Fruit fly (Drosophila melanogaster) whole organism, embryonic: Measurements from ENCODE around the gene CG15880.

Experiments
- Antp ChIP-seq: fragments of 200-800 bp; sonication (Bioruptor generic); optimal IDR thresholded peaks from 3 replicates; lab custom pipeline; 2016; ENCODE audit warnings: missing biosample characterization, missing genetic modification characterization
- CG10209 ChIP-seq: fragments of 200-800 bp; sonication (Bioruptor generic); optimal IDR thresholded peaks from 3 replicates; lab custom pipeline; 2017; ENCODE audit warnings: missing biosample characterization, mild to moderate bottlenecking, missing genetic modification characterization, missing genetic modification reagents
- CG12219 ChIP-seq: fragments of 200-800 bp; sonication (Bioruptor generic); optimal IDR thresholded peaks from 3 replicates; lab custom pipeline; 2018; ENCODE audit warnings: missing biosample characterization, mild to moderate bottlenecking, missing genetic modification characterization
- CG15011 ChIP-seq: fragments of 200-800 bp; sonication (Bioruptor generic); optimal IDR thresholded peaks from 3 replicates; lab custom pipeline; 2018; ENCODE audit warnings: missing biosample characterization, mild to moderate bottlenecking, missing genetic modification characterization
- CG42726 ChIP-seq: fragments of 200-800 bp; sonication (Bioruptor generic); IDR thresholded peaks from 2 replicates; pipeline ENCODE4 v1.3.6; 2022; ENCODE audit warnings: missing biosample characterization, missing genetic modification characterization; ENCODE audit not compliant: partially characterized antibody
- CG4820 ChIP-seq: fragments of 200-800 bp; sonication (Bioruptor generic); optimal IDR thresholded peaks from 3 replicates; lab custom pipeline; 2016; ENCODE audit warnings: missing biosample characterization, missing genetic modification characterization
- CG6813 ChIP-seq: fragments of 200-800 bp; sonication (Bioruptor generic); optimal IDR thresholded peaks from 2 replicates; lab custom pipeline; 2017; ENCODE audit warnings: missing biosample characterization, missing genetic modification characterization, mild to moderate bottlenecking, moderate library complexity, missing genetic modification reagents
- CG7556 ChIP-seq: fragments of 200-800 bp; sonication (Bioruptor generic); optimal IDR thresholded peaks from 2 replicates; lab custom pipeline; 2017; ENCODE audit warnings: missing biosample characterization, mild to moderate bottlenecking, missing genetic modification characterization
- CG9437 ChIP-seq: fragments of 200-800 bp; sonication (Bioruptor generic); optimal IDR thresholded peaks from 2 replicates; lab custom pipeline; 2018; ENCODE audit warnings: missing biosample characterization, mild to moderate bottlenecking, missing genetic modification characterization
- Chrac-16 ChIP-seq: fragments of 200-800 bp; sonication (Bioruptor generic); optimal IDR thresholded peaks from 3 replicates; lab custom pipeline; 2016; ENCODE audit warnings: missing biosample characterization, missing genetic modification characterization
- Dbx ChIP-seq: fragments of 200-800 bp; sonication (Bioruptor generic); IDR thresholded peaks from 3 replicates; pipeline ENCODE4 v1.3.6; 2022; ENCODE audit warnings: missing biosample characterization, missing genetic modification characterization
- Fer2 ChIP-seq: fragments of 200-800 bp; sonication (Bioruptor generic); optimal IDR thresholded peaks from 2 replicates; lab custom pipeline; 2018; ENCODE audit warnings: missing biosample characterization, mild to moderate bottlenecking, missing genetic modification characterization, moderate library complexity
- H2.0 ChIP-seq: fragments of 200-800 bp; sonication (Bioruptor generic); IDR thresholded peaks from 2 replicates; pipeline ENCODE4 v1.3.6; 2022; ENCODE audit warnings: missing biosample characterization, missing genetic modification characterization
- HLHmδ ChIP-seq: fragments of 200-800 bp; sonication (Bioruptor generic); optimal IDR thresholded peaks from 2 replicates; lab custom pipeline; 2018; ENCODE audit warnings: missing biosample characterization, mild to moderate bottlenecking, missing genetic modification characterization, moderate library complexity
- HmgD ChIP-seq: fragments of 200-800 bp; sonication (Bioruptor generic); optimal IDR thresholded peaks from 3 replicates; lab custom pipeline; 2016; ENCODE audit warnings: missing biosample characterization, missing genetic modification characterization
- Hmr ChIP-seq: fragments of 200-800 bp; sonication (Bioruptor generic); optimal IDR thresholded peaks from 3 replicates; lab custom pipeline; 2017; ENCODE audit warnings: mild to moderate bottlenecking, missing biosample characterization, missing genetic modification reagents, missing genetic modification characterization
- Med ChIP-seq: fragments of 200-800 bp; sonication (Bioruptor generic); peaks from one replicate; lab custom pipeline; 2016; ENCODE audit warnings: missing biosample characterization, missing genetic modification characterization, mild to moderate bottlenecking, inconsistent platforms, moderate library complexity
- Trl ChIP-seq, 3 experiments: fragments of >200 bp in 2 of 3; fragments of 200-800 bp in 1 of 3; sonication (Bioruptor generic) in 1 of 3; optimal IDR thresholded peaks; 2 replicates in 1 of 3; 3 replicates in 2 of 3; lab custom pipeline; 2016 to 2017; ENCODE audit warnings: missing biosample characterization in 1 of 3, missing genetic modification characterization in 1 of 3
- Xrp1 ChIP-seq: fragments of 200-800 bp; sonication (Bioruptor generic); IDR thresholded peaks from 2 replicates; pipeline ENCODE4 v1.3.6; 2022; ENCODE audit warnings: missing biosample characterization, missing genetic modification characterization
- bsh ChIP-seq, 2 experiments: fragments of 200-800 bp; sonication (Bioruptor generic); optimal IDR thresholded peaks; 2 replicates each; lab custom pipeline; 2017 to 2018; ENCODE audit warnings: mild to moderate bottlenecking in 2 of 2, missing biosample characterization in 2 of 2, missing genetic modification characterization in 2 of 2, moderate library complexity in 1 of 2
- cg ChIP-seq: fragments of 200-800 bp; sonication (Bioruptor generic); optimal IDR thresholded peaks from 3 replicates; lab custom pipeline; 2019; ENCODE audit warnings: missing biosample characterization, mild to moderate bottlenecking, missing genetic modification characterization, moderate library complexity
- chif ChIP-seq, 2 experiments: fragments of 200-800 bp; sonication (Bioruptor generic); optimal IDR thresholded peaks; 3 replicates each; lab custom pipeline; 2016; ENCODE audit warnings: missing biosample characterization in 2 of 2, missing genetic modification characterization in 2 of 2
- corto ChIP-seq: fragments of 200-800 bp; sonication (Bioruptor generic); optimal IDR thresholded peaks from 2 replicates; lab custom pipeline; 2016; ENCODE audit warnings: missing biosample characterization, mild to moderate bottlenecking, missing genetic modification characterization, moderate library complexity
- crc ChIP-seq: fragments of 200-800 bp; sonication (Bioruptor generic); optimal IDR thresholded peaks from 2 replicates; lab custom pipeline; 2016; ENCODE audit warnings: missing biosample characterization, missing genetic modification characterization
- crol ChIP-seq: fragments of 200-800 bp; sonication (Bioruptor generic); IDR thresholded peaks from 2 replicates; pipeline ENCODE4 v1.3.6; 2022; ENCODE audit warnings: missing biosample characterization, missing genetic modification characterization
- cwo ChIP-seq: fragments of 200-800 bp; sonication (Bioruptor generic); optimal IDR thresholded peaks from 3 replicates; lab custom pipeline; 2017; ENCODE audit warnings: missing biosample characterization, missing genetic modification characterization, mild to moderate bottlenecking, moderate library complexity, missing genetic modification reagents
- fd96Cb ChIP-seq: fragments of 200-800 bp; sonication (Bioruptor generic); optimal IDR thresholded peaks from 2 replicates; lab custom pipeline; 2018; ENCODE audit warnings: missing biosample characterization, mild to moderate bottlenecking, missing genetic modification characterization, moderate library complexity
- gce ChIP-seq: fragments of 200-800 bp; sonication (Bioruptor generic); IDR thresholded peaks from 3 replicates; pipeline ENCODE4 v1.3.6; 2022; ENCODE audit warnings: missing biosample characterization, missing genetic modification characterization
- kni ChIP-seq: fragments of 200-800 bp; sonication (Bioruptor generic); optimal IDR thresholded peaks from 3 replicates; lab custom pipeline; 2017; ENCODE audit warnings: mild to moderate bottlenecking, missing biosample characterization, missing genetic modification reagents, missing genetic modification characterization
- lbe ChIP-seq: fragments of 200-800 bp; sonication (Bioruptor generic); optimal IDR thresholded peaks from 2 replicates; lab custom pipeline; 2016; ENCODE audit warnings: missing biosample characterization, mild to moderate bottlenecking, missing genetic modification characterization
- nom ChIP-seq: fragments of 200-800 bp; sonication (Bioruptor generic); optimal IDR thresholded peaks from 2 replicates; lab custom pipeline; 2017; ENCODE audit warnings: missing biosample characterization, missing genetic modification characterization, mild to moderate bottlenecking, moderate library complexity, missing genetic modification reagents
- peb ChIP-seq: fragments of 200-800 bp; sonication (Bioruptor generic); IDR thresholded peaks from 2 replicates; pipeline ENCODE4 v1.3.6; 2022; ENCODE audit warnings: missing biosample characterization, missing genetic modification characterization
- prd ChIP-seq, 3 experiments: fragments of >200 bp in 2 of 3; fragments of 200-800 bp in 1 of 3; sonication (Bioruptor generic) in 1 of 3; optimal IDR thresholded peaks in 2 of 3; IDR thresholded peaks in 1 of 3; 2 replicates in 2 of 3; 3 replicates in 1 of 3; pipeline versions ENCODE4 v1.3.6 to Lab custom; 2017 to 2022; ENCODE audit warnings: missing biosample characterization in 1 of 3, missing genetic modification characterization in 1 of 3
- sens ChIP-seq: fragments of 200-800 bp; sonication (Bioruptor generic); peaks from one replicate; lab custom pipeline; 2016; ENCODE audit warnings: missing biosample characterization, missing genetic modification characterization
- z ChIP-seq: fragments of 200-800 bp; sonication (Bioruptor generic); IDR thresholded peaks from 3 replicates; pipeline ENCODE4 v1.3.6; 2022; ENCODE audit warnings: missing biosample characterization, missing genetic modification characterization
- zf30C ChIP-seq: fragments of 200-800 bp; sonication (Bioruptor generic); optimal IDR thresholded peaks from 3 replicates; lab custom pipeline; 2018; ENCODE audit warnings: missing biosample characterization, mild to moderate bottlenecking, missing genetic modification characterization
- zfh2 ChIP-seq: fragments of 200-800 bp; sonication (Bioruptor generic); optimal IDR thresholded peaks from 2 replicates; lab custom pipeline; 2016; ENCODE audit warnings: missing biosample characterization, missing genetic modification characterization

The CG15880 gene

dm6 chr2L:849787-850512 is 32.2 kb upstream of the CG15880 start (continued):
- TF ChIP-seq CG10209, result no peak
- TF ChIP-seq crc (GFP tag; lab: Kevin White, UChicago), result no peak
- TF ChIP-seq CG15011, result no peak
- no peak for TF ChIP-seq z (GFP tag; lab: Robert Waterston, UW)
- TF ChIP-seq Trl (optimal IDR thresholded peaks at IDR 0.05; lab: Kevin White, UChicago), result no peak
- no peak for TF ChIP-seq Trl (GFP tag; optimal IDR thresholded peaks at IDR 0.05; lab: Kevin White, UChicago)
- TF ChIP-seq CG4820 (GFP tag; lab: Kevin White, UChicago), result no peak
- no peak for TF ChIP-seq chif (GFP tag; optimal IDR thresholded peaks at IDR 0.05; lab: Kevin White, UChicago)
- no peak for TF ChIP-seq Antp
- TF ChIP-seq fd96Cb (tag; lab: Kevin White, UChicago), result no peak
- no peak for TF ChIP-seq CG9437
- no peak for TF ChIP-seq cwo (GFP tag; lab: Kevin White, UChicago)
- no peak for TF ChIP-seq HLHmδ (GFP tag; lab: Kevin White, UChicago)
- TF ChIP-seq H2.0, result no peak
- TF ChIP-seq CG12219 (GFP tag; lab: Kevin White, UChicago), result no peak
- TF ChIP-seq HmgD, result peak; percentile 23
- TF ChIP-seq zfh2, result no peak
- no peak for TF ChIP-seq gce (GFP tag; lab: Robert Waterston, UW)

DNA sequence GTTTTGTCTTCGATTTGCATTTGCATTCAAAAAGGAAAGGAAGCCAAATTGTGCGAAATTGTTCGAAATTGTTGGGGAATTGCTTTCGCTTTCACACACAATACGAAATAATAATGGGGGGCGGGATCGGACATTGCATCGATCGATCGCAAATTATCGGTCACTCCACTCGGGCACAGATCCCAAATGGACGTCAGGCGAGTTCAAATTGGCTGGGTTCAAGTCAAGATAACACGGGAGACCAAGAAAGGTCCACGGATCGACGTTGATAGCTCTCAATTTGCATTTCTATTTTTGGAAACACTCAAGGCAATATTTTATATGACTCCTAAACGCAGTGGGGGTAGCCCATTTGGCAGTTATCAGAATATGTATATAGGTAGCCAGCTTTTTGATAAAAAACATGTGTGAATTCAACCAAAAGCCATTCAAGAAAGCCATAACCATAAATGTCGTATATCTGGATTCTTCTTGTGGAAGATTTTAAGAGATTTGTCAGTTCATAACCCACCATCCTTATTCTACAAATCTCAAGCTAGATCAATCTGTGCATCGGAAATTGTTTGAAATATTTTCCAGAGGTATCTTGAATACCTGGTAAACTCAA is 31.5 kb upstream of the CG15880 start:
- TF ChIP-seq corto (GFP tag; lab: Kevin White, UChicago), result no peak
- TF ChIP-seq sens (GFP tag; lab: Kevin White, UChicago), result peak; percentile 9
- TF ChIP-seq CG6813 (GFP tag; lab: Kevin White, UChicago), result no peak
- TF ChIP-seq Xrp1 (GFP tag; lab: Robert Waterston, UW), result no peak

- no peak for TF ChIP-seq Dbx (GFP tag; lab: Robert Waterston, UW)
- TF ChIP-seq prd (optimal IDR thresholded peaks at IDR 0.05; lab: Kevin White, UChicago), result no peak
- no peak for TF ChIP-seq prd (GFP tag; IDR thresholded peaks at IDR 0.05; lab: Robert Waterston, UW)
- TF ChIP-seq CG42726, result no peak
- no peak for TF ChIP-seq cg
- peak; percentile 45 for TF ChIP-seq corto (GFP tag; lab: Kevin White, UChicago)
- TF ChIP-seq sens (GFP tag; lab: Kevin White, UChicago), result peak; percentile 22
- TF ChIP-seq Hmr (GFP tag; lab: Kevin White, UChicago), result no peak
- peak; percentile 38 for TF ChIP-seq lbe (GFP tag; lab: Kevin White, UChicago)
- peak; percentile 67 for TF ChIP-seq kni
- peak; percentile 40; the same call in 1 of the 2 replicates for TF ChIP-seq crol (GFP tag; lab: Robert Waterston, UW)
- TF ChIP-seq Chrac-16 (GFP tag; lab: Kevin White, UChicago), result no peak
- peak; percentile 65 for TF ChIP-seq nom (GFP tag; lab: Kevin White, UChicago)
- TF ChIP-seq Med, result peak; percentile 43
- TF ChIP-seq Fer2 (tag; lab: Kevin White, UChicago), result no peak
- no peak for TF ChIP-seq peb (GFP tag; lab: Robert Waterston, UW)
- no peak for TF ChIP-seq CG7556
- TF ChIP-seq zf30C, result peak; percentile 27
- TF ChIP-seq bsh (GFP tag; optimal IDR thresholded peaks at IDR 0.05; lab: Kevin White, UChicago), result peak in 1 of 2 experiments; percentile 32
Measured at dm6 chr2L:847988-848622, 30.4 kb upstream of the CG15880 start.
